Fruit fly (Drosophila melanogaster): ENCODE data around the gene Vha100-1.

Gene Vha100-1

dm6 chr3R:29098022-29098421, 33.0 kb upstream of the Vha100-1 start:
- no peak for TF ChIP-seq z (GFP tag; IDR thresholded peaks at IDR 0.05)
- peak; percentile 60 for TF ChIP-seq Med (GFP tag)

DNA sequence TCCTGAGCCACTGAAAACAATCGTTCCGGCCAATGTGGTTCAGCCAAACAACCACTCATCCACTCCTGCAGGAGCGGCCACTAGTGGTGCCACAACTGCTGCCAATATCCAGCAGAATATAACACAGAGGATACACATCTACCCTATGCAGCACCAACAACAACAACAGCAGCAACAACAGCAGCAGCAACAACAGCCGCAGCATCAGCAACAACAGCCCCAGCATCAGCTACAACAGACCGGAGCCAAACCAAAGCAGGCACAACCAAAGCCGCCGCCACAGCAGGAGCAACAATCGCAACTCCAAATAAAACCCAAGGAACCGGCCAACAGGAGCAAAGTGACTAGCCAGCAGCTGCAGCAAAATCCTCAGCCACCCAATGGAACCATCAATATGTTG, 27.8 kb upstream of the Vha100-1 start:
- peak in 1 of 2 experiments; percentile 66 for TF ChIP-seq Dfd (GFP tag; optimal IDR thresholded peaks at IDR 0.05)
- no peak for TF ChIP-seq CG17359 (tag; optimal IDR thresholded peaks at IDR 0.05)
- no peak for TF ChIP-seq CG18764 (GFP tag; optimal IDR thresholded peaks at IDR 0.05)
- no peak for TF ChIP-seq CG12659 (GFP tag; optimal IDR thresholded peaks at IDR 0.05)
- TF ChIP-seq Oli (tag; optimal IDR thresholded peaks at IDR 0.05): no peak
- TF ChIP-seq Elba2 (GFP tag; optimal IDR thresholded peaks at IDR 0.05): no peak
- TF ChIP-seq CG7745 (tag; optimal IDR thresholded peaks at IDR 0.05): no peak
- TF ChIP-seq chm (GFP tag; IDR thresholded peaks at IDR 0.05): no peak
- no peak for TF ChIP-seq peb (GFP tag; IDR thresholded peaks at IDR 0.05)
- TF ChIP-seq CG4360 (GFP tag; IDR thresholded peaks at IDR 0.05): 0 out of 2 replicates have a peak, but pooled peaks have one; percentile 35
- TF ChIP-seq row (GFP tag; IDR thresholded peaks at IDR 0.05): no peak
- no peak for TF ChIP-seq CG11504 (tag; optimal IDR thresholded peaks at IDR 0.05)
- TF ChIP-seq CG3065 (GFP tag; optimal IDR thresholded peaks at IDR 0.05): no peak

DNA sequence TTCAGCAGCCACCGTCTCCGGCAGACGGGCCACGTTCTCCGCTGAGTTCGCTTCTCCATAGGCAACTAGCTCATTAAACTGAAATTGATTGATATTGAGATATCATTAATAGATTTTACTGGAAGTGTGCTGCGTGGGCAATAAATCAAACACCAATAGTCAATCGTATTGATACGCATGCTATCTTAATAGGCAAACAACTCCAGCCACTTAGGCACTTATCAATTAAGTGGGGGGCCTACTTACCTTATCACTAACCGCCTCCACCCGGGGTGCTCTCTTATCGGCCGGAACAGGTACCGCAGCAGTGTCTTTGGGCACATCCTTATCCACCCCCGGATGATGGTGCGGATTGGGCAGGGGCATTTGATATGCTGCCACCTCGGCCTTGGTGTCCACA, 19.2 kb upstream of the Vha100-1 start:
- TF ChIP-seq Poxn (GFP tag; IDR thresholded peaks at IDR 0.05) (no peak), CG6175 (GFP tag; IDR thresholded peaks at IDR 0.05) (no peak), vnd (GFP tag; IDR thresholded peaks at IDR 0.05; ENCODE audit: partially characterized antibody) (0 out of 3 replicates have a peak, but pooled peaks have one; percentile 48), otp (GFP tag; IDR thresholded peaks at IDR 0.05) (0 out of 3 replicates have a peak, but pooled peaks have one; percentile 22), CG6654 (GFP tag; optimal IDR thresholded peaks at IDR 0.05) (no peak), GATAe (GFP tag; conservative IDR thresholded peaks at IDR 0.05) (peak; percentile 87; the same call in 1 of the 2 replicates), exex (tag; optimal IDR thresholded peaks at IDR 0.05) (peak; percentile 100), CG16863 (GFP tag; optimal IDR thresholded peaks at IDR 0.05) (no peak), vfl (GFP tag; optimal IDR thresholded peaks at IDR 0.05) (no peak), Spps (tag; optimal IDR thresholded peaks at IDR 0.05) (no peak), pzg (GFP tag; optimal IDR thresholded peaks at IDR 0.05) (no peak), CG6791 (GFP tag; IDR thresholded peaks at IDR 0.05; ENCODE audit: partially characterized antibody) (no peak), salm (tag; optimal IDR thresholded peaks at IDR 0.05) (no peak), lab (GFP tag; optimal IDR thresholded peaks at IDR 0.05) (peak; percentile 90), CG17385 (GFP tag; optimal IDR thresholded peaks at IDR 0.05) (no peak), Tbp (GFP tag; optimal IDR thresholded peaks at IDR 0.05) (no peak), Vsx1 (GFP tag; optimal IDR thresholded peaks at IDR 0.05) (peak; percentile 99), en (GFP tag; optimal IDR thresholded peaks at IDR 0.05) (no peak), CG34376 (GFP tag; optimal IDR thresholded peaks at IDR 0.05) (peak; percentile 70), CG11504 (tag; optimal IDR thresholded peaks at IDR 0.05) (no peak), tgo (GFP tag; IDR thresholded peaks at IDR 0.05) (no peak), crp (GFP tag; optimal IDR thresholded peaks at IDR 0.05) (no peak), CG11696 (GFP tag; IDR thresholded peaks at IDR 0.05) (no peak), CG10366 (GFP tag; IDR thresholded peaks at IDR 0.05) (no peak), sens-2 (GFP tag; IDR thresholded peaks at IDR 0.05) (0 out of 2 replicates have a peak, but pooled peaks have one; percentile 20), CG12071 (GFP tag; optimal IDR thresholded peaks at IDR 0.05) (no peak), zen2 (GFP tag; IDR thresholded peaks at IDR 0.05; ENCODE audit: partially characterized antibody) (no peak), CG13296 (GFP tag; optimal IDR thresholded peaks at IDR 0.05) (no peak), sug (tag; optimal IDR thresholded peaks at IDR 0.05) (peak; percentile 99), MESR4 (GFP tag; optimal IDR thresholded peaks at IDR 0.05) (no peak), chinmo (GFP tag; IDR thresholded peaks at IDR 0.05; ENCODE audit: partially characterized antibody) (no peak), CG15696 (tag; optimal IDR thresholded peaks at IDR 0.05) (no peak), mirr (GFP tag; optimal IDR thresholded peaks at IDR 0.05) (peak; percentile 97), Hey (tag; optimal IDR thresholded peaks at IDR 0.05) (peak; percentile 98)
